Worm (Caenorhabditis elegans) whole organism, L2 larva: ENCODE results near the gene K02F3.9.
A peak's percentile ranks its signal among the peaks of the same experiment; 100 is the strongest.

Source experiments
- C34F6.9 ChIP-seq: fragments of 150-350 bp; optimal IDR thresholded peaks from 2 replicates; lab custom pipeline; 2014; ENCODE audit warnings: missing biosample characterization, missing genetic modification characterization
- F13H6.1 ChIP-seq: sonication (generic microtip); optimal IDR thresholded peaks from 2 replicates; lab custom pipeline; 2016; ENCODE audit warnings: missing genetic modification characterization, missing compliant biosample characterization
- Y55F3AM.14 ChIP-seq: fragments of 200-800 bp; sonication (Bioruptor generic); optimal IDR thresholded peaks from 2 replicates; lab custom pipeline; 2018; ENCODE audit warnings: mild to moderate bottlenecking, missing genetic modification characterization, missing compliant biosample characterization
- ZK546.5 ChIP-seq: sonication (generic microtip); optimal IDR thresholded peaks from 2 replicates; lab custom pipeline; 2017; ENCODE audit warnings: missing biosample characterization, missing genetic modification characterization
- aly-2 ChIP-seq: fragments of 150-350 bp; optimal IDR thresholded peaks from 2 replicates; lab custom pipeline; 2014; ENCODE audit warnings: missing biosample characterization, missing genetic modification characterization
- ama-1 ChIP-seq: fragments of 150-350 bp; optimal IDR thresholded peaks from 2 replicates; lab custom pipeline; 2018; ENCODE audit warnings: inconsistent platforms
- blmp-1 ChIP-seq: sonication (generic microtip); optimal IDR thresholded peaks from 2 replicates; lab custom pipeline; 2017; ENCODE audit warnings: missing genetic modification characterization, mild to moderate bottlenecking, missing compliant biosample characterization, antibody characterized with exemption, moderate library complexity; ENCODE audit not compliant: insufficient read depth
- ceh-16 ChIP-seq: fragments of 150-350 bp; optimal IDR thresholded peaks from 2 replicates; lab custom pipeline; 2014; ENCODE audit warnings: missing biosample characterization, missing genetic modification characterization
- ceh-82 ChIP-seq: fragments of 150-350 bp; optimal IDR thresholded peaks from 2 replicates; lab custom pipeline; 2014; ENCODE audit warnings: missing biosample characterization, missing genetic modification characterization
- crh-2 ChIP-seq: sonication (generic microtip); optimal IDR thresholded peaks from 2 replicates; lab custom pipeline; 2017; ENCODE audit warnings: missing biosample characterization, missing genetic modification characterization
- dmd-4 ChIP-seq: sonication (generic microtip); optimal IDR thresholded peaks from 2 replicates; lab custom pipeline; 2017; ENCODE audit warnings: missing biosample characterization, missing genetic modification characterization
- egl-27 ChIP-seq: sonication (generic microtip); optimal IDR thresholded peaks from 3 replicates; lab custom pipeline; 2017; ENCODE audit warnings: missing biosample characterization, missing genetic modification reagents, missing genetic modification characterization
- elt-1 ChIP-seq: fragments of 150-350 bp; optimal IDR thresholded peaks from 2 replicates; lab custom pipeline; 2014; ENCODE audit warnings: missing biosample characterization, missing genetic modification characterization
- elt-3 ChIP-seq: sonication (generic microtip); optimal IDR thresholded peaks from 2 replicates; lab custom pipeline; 2017; ENCODE audit warnings: missing biosample characterization, missing genetic modification characterization
- fos-1 ChIP-seq: fragments of 150-350 bp; optimal IDR thresholded peaks from 2 replicates; lab custom pipeline; 2014; ENCODE audit warnings: missing biosample characterization, missing genetic modification characterization
- gmeb-1 ChIP-seq: fragments of 150-350 bp; optimal IDR thresholded peaks from 2 replicates; lab custom pipeline; 2014; ENCODE audit warnings: missing biosample characterization, missing genetic modification characterization
- lin-11 ChIP-seq: fragments of 150-350 bp; sonication (generic microtip); optimal IDR thresholded peaks from 2 replicates; lab custom pipeline; 2014; ENCODE audit warnings: missing biosample characterization, missing genetic modification characterization, inconsistent platforms, mixed read lengths
- lin-13 ChIP-seq: fragments of 150-350 bp; optimal IDR thresholded peaks from 2 replicates; lab custom pipeline; 2014; ENCODE audit warnings: missing biosample characterization, missing genetic modification reagents, missing genetic modification characterization
- lin-39 ChIP-seq: fragments of 150-350 bp; optimal IDR thresholded peaks from 2 replicates; lab custom pipeline; 2014; ENCODE audit warnings: missing biosample characterization, missing genetic modification reagents, missing genetic modification characterization
- lsy-2 ChIP-seq, 2 experiments: fragments of 150-350 bp in 1 of 2; sonication (generic microtip) in 1 of 2; optimal IDR thresholded peaks; 2 replicates each; lab custom pipeline; 2014 to 2017; ENCODE audit warnings: missing biosample characterization in 2 of 2, missing genetic modification characterization in 2 of 2
- mab-5 ChIP-seq: fragments of 150-350 bp; optimal IDR thresholded peaks from 2 replicates; lab custom pipeline; 2014; ENCODE audit warnings: missing biosample characterization, missing genetic modification characterization
- mbf-1 ChIP-seq: sonication (generic microtip); optimal IDR thresholded peaks from 2 replicates; lab custom pipeline; 2017; ENCODE audit warnings: missing biosample characterization, missing genetic modification characterization
- mdl-1 ChIP-seq, 2 experiments: fragments of 150-350 bp in 1 of 2; sonication (generic microtip) in 1 of 2; optimal IDR thresholded peaks; 2 replicates each; lab custom pipeline; 2017; ENCODE audit warnings: missing biosample characterization in 2 of 2, missing genetic modification characterization in 2 of 2
- nhr-10 ChIP-seq: sonication (generic microtip); optimal IDR thresholded peaks from 2 replicates; lab custom pipeline; 2017; ENCODE audit warnings: missing biosample characterization, missing genetic modification characterization
- nhr-12 ChIP-seq: fragments of 150-350 bp; optimal IDR thresholded peaks from 2 replicates; lab custom pipeline; 2014; ENCODE audit warnings: missing biosample characterization, missing genetic modification characterization
- nhr-129 ChIP-seq: fragments of 150-350 bp; optimal IDR thresholded peaks from 2 replicates; lab custom pipeline; 2014; ENCODE audit warnings: missing biosample characterization, missing genetic modification characterization
- nhr-21 ChIP-seq: fragments of 150-350 bp; optimal IDR thresholded peaks from 2 replicates; lab custom pipeline; 2014; ENCODE audit warnings: missing biosample characterization, missing genetic modification characterization
- nhr-23 ChIP-seq: fragments of 150-350 bp; optimal IDR thresholded peaks from 2 replicates; lab custom pipeline; 2014; ENCODE audit warnings: missing biosample characterization, missing genetic modification reagents, missing genetic modification characterization
- nhr-237 ChIP-seq: fragments of 150-350 bp; optimal IDR thresholded peaks from 2 replicates; lab custom pipeline; 2014; ENCODE audit warnings: missing biosample characterization, missing genetic modification characterization
- nhr-25 ChIP-seq: fragments of 150-350 bp; sonication (generic microtip); optimal IDR thresholded peaks from 3 replicates; lab custom pipeline; 2014; ENCODE audit warnings: missing biosample characterization, missing genetic modification characterization
- nhr-6 ChIP-seq: fragments of 150-350 bp; optimal IDR thresholded peaks from 2 replicates; lab custom pipeline; 2014; ENCODE audit warnings: missing biosample characterization, missing genetic modification characterization
- nhr-77 ChIP-seq: fragments of 150-350 bp; optimal IDR thresholded peaks from 2 replicates; lab custom pipeline; 2014; ENCODE audit warnings: missing biosample characterization, missing genetic modification characterization
- peb-1 ChIP-seq: fragments of 150-350 bp; optimal IDR thresholded peaks from 2 replicates; lab custom pipeline; 2014; ENCODE audit warnings: missing biosample characterization, missing genetic modification characterization
- sem-4 ChIP-seq: fragments of 150-350 bp; optimal IDR thresholded peaks from 2 replicates; lab custom pipeline; 2014; ENCODE audit warnings: missing biosample characterization, missing genetic modification reagents, missing genetic modification characterization
- skn-1 ChIP-seq: sonication (generic microtip); optimal IDR thresholded peaks from 2 replicates; lab custom pipeline; 2017; ENCODE audit warnings: missing biosample characterization, missing genetic modification characterization
- sma-3 ChIP-seq: sonication (generic microtip); optimal IDR thresholded peaks from 2 replicates; lab custom pipeline; 2016; ENCODE audit warnings: missing genetic modification reagents, missing genetic modification characterization, missing compliant biosample characterization
- sma-9 ChIP-seq, 2 experiments: fragments of 150-350 bp in 1 of 2; sonication (generic microtip) in 1 of 2; optimal IDR thresholded peaks; 2 replicates each; lab custom pipeline; 2014 to 2016; ENCODE audit warnings: missing genetic modification characterization in 2 of 2, mild to moderate bottlenecking in 1 of 2, missing biosample characterization in 1 of 2, missing compliant biosample characterization in 1 of 2, missing genetic modification reagents in 1 of 2, moderate library complexity in 1 of 2
- snpc-4 ChIP-seq: fragments of 150-350 bp; optimal IDR thresholded peaks from 2 replicates; lab custom pipeline; 2014; ENCODE audit warnings: missing biosample characterization, missing genetic modification characterization
- unc-39 ChIP-seq: fragments of 150-350 bp; optimal IDR thresholded peaks from 2 replicates; lab custom pipeline; 2014; ENCODE audit warnings: missing biosample characterization, missing genetic modification characterization
- unc-55 ChIP-seq: fragments of 150-350 bp; sonication (generic microtip); optimal IDR thresholded peaks from 3 replicates; lab custom pipeline; 2014; ENCODE audit warnings: missing biosample characterization, missing genetic modification reagents, missing genetic modification characterization
- unc-62 ChIP-seq: fragments of 150-350 bp; optimal IDR thresholded peaks from 2 replicates; lab custom pipeline; 2014; ENCODE audit warnings: missing biosample characterization, missing genetic modification reagents, missing genetic modification characterization
- zag-1 ChIP-seq: fragments of 150-350 bp; optimal IDR thresholded peaks from 2 replicates; lab custom pipeline; 2014; ENCODE audit warnings: missing biosample characterization, missing genetic modification characterization
- ztf-1 ChIP-seq: fragments of 200-800 bp; sonication (Bioruptor generic); conservative IDR thresholded peaks from 2 replicates; pipeline ENCODE4 v1.3.6; 2022; ENCODE audit warnings: missing genetic modification characterization, missing compliant biosample characterization
- ztf-11 ChIP-seq: sonication (generic microtip); optimal IDR thresholded peaks from 2 replicates; lab custom pipeline; 2017; ENCODE audit warnings: missing biosample characterization, missing genetic modification characterization
- ztf-4 ChIP-seq: fragments of 150-350 bp; optimal IDR thresholded peaks from 2 replicates; lab custom pipeline; 2014; ENCODE audit warnings: missing biosample characterization, missing genetic modification characterization

K02F3.9 gene

DNA sequence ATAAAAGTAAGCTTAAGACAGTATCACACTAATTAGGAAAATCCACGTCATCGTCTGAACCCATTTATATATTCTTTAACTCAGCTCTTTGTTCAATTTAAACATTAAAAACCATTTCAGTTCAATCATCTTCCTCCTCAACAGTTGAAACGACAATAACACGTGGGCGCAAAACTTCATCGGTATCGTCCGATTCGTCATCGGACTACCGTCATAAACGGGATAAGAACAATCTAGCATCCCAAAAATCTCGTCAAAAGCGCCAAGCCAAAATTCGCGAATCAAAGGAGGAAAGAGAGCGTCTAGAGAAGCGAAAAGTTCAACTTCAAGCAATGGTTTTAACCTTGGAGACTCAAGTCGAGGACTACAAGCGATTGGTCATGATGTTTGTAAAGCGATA, 6.0 kb downstream of the K02F3.9 start:
- no peak for TF ChIP-seq nhr-77
- TF ChIP-seq aly-2 (tag; lab: Kevin White, UChicago) = no peak
- TF ChIP-seq ceh-16 = no peak
- TF ChIP-seq ama-1 (lab: Kevin White, UChicago) = peak; percentile 30
- TF ChIP-seq, all 48 proteins: peak for 1

DNA sequence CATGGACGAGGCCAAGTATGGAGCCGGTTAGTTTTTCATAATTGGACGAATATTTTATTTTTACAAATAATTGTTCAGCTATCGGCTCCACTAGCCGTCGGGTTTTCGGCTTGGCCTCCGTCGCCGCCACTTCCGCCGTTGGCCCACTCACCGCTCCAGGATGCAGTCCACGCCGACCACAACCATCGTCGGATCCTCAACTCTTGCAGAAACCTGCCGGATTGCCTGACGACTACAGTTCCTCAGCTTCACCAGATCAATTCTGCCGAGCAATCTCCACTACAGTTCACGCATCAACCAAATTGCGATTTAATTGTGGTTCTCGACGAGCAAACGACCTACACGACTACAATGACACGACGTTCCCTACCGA, 6.7 kb downstream of the K02F3.9 start:
- TF ChIP-seq nhr-6 (tag; lab: Kevin White, UChicago) (no peak), snpc-4 (tag; lab: Kevin White, UChicago) (no peak), Y55F3AM.14 (GFP tag; lab: Kevin White, UChicago) (peak; percentile 14)

ce11 chrIII:833711-834442, 7.3 kb downstream of the K02F3.9 start:
- TF ChIP-seq unc-62 (GFP tag; lab: Kevin White, UChicago) (no peak), unc-55 (GFP tag; lab: Kevin White, UChicago) (peak; percentile 96), lin-13 (GFP tag; lab: Kevin White, UChicago) (peak; percentile 78), zag-1 (peak; percentile 87), nhr-10 (tag; lab: Kevin White, UChicago) (peak; percentile 82), blmp-1 (tag; lab: Kevin White, UChicago) (peak; percentile 84), Y55F3AM.14 (GFP tag; lab: Kevin White, UChicago) (peak; percentile 84), skn-1 (tag; lab: Kevin White, UChicago) (peak; percentile 35), C34F6.9 (peak; percentile 97), ama-1 (lab: Kevin White, UChicago) (peak; percentile 94), ztf-11 (tag; lab: Kevin White, UChicago) (no peak), lin-39 (tag; lab: Kevin White, UChicago) (no peak), egl-27 (tag; lab: Kevin White, UChicago) (peak; percentile 92), nhr-6 (tag; lab: Kevin White, UChicago) (peak; percentile 56), ztf-1 (GFP tag; lab: Robert Waterston, UW) (no peak), elt-3 (tag; lab: Kevin White, UChicago) (no peak), mdl-1 (tag; optimal IDR thresholded peaks at IDR 0.05; lab: Kevin White, UChicago) (peak; percentile 83 to 94), ZK546.5 (tag; lab: Kevin White, UChicago) (no peak), elt-1 (tag; lab: Kevin White, UChicago) (no peak), lin-11 (tag; lab: Kevin White, UChicago) (peak; percentile 83), nhr-21 (peak; percentile 94), F13H6.1 (tag; lab: Kevin White, UChicago) (peak; percentile 91), ztf-4 (tag; lab: Kevin White, UChicago) (peak; percentile 81), fos-1 (tag; lab: Kevin White, UChicago) (peak; percentile 99), peb-1 (tag; lab: Kevin White, UChicago) (peak; percentile 49), nhr-129 (peak; percentile 100), aly-2 (tag; lab: Kevin White, UChicago) (no peak), nhr-12 (tag; lab: Kevin White, UChicago) (no peak), sma-9 (GFP tag; optimal IDR thresholded peaks at IDR 0.05; lab: Kevin White, UChicago) (peak; percentile 92), sma-9 (tag; optimal IDR thresholded peaks at IDR 0.05; lab: Kevin White, UChicago) (no peak), ceh-82 (tag; lab: Kevin White, UChicago) (peak; percentile 3), nhr-237 (tag; lab: Kevin White, UChicago) (no peak), nhr-23 (tag; lab: Kevin White, UChicago) (no peak), lsy-2 (tag; optimal IDR thresholded peaks at IDR 0.05; lab: Kevin White, UChicago) (peak; percentile 67 to 89), sma-3 (peak; percentile 95), gmeb-1 (tag; lab: Kevin White, UChicago) (peak; percentile 69), ceh-16 (peak; percentile 82), crh-2 (tag; lab: Kevin White, UChicago) (peak; percentile 93), mab-5 (tag; lab: Kevin White, UChicago) (peak; percentile 70), mbf-1 (no peak), nhr-25 (tag; lab: Kevin White, UChicago) (peak; percentile 95), unc-39 (no peak), sem-4 (tag; lab: Kevin White, UChicago) (peak; percentile 88), dmd-4 (no peak), nhr-77 (no peak), snpc-4 (tag; lab: Kevin White, UChicago) (peak; percentile 28)
